Worm (Caenorhabditis elegans) whole organism, late embryonic: ENCODE data around the gene gpa-13.

ENCODE experiments used
- fkh-10 ChIP-seq: fragments of 150-350 bp; optimal IDR thresholded peaks from 2 replicates; lab custom pipeline; 2014; ENCODE audit warnings: missing biosample characterization, missing genetic modification reagents, missing genetic modification characterization
- lim-6 ChIP-seq: sonication (generic microtip); optimal IDR thresholded peaks from 2 replicates; lab custom pipeline; 2016; ENCODE audit warnings: missing genetic modification characterization, missing compliant biosample characterization
- madf-2 ChIP-seq: sonication (generic microtip); optimal IDR thresholded peaks from 2 replicates; lab custom pipeline; 2017; ENCODE audit warnings: missing genetic modification characterization, missing compliant biosample characterization
- nhr-11 ChIP-seq: fragments of 150-350 bp; optimal IDR thresholded peaks from 2 replicates; lab custom pipeline; 2014; ENCODE audit warnings: missing biosample characterization, missing genetic modification characterization
- pha-4 ChIP-seq: fragments of 150-350 bp; optimal IDR thresholded peaks from 2 replicates; lab custom pipeline; 2018; ENCODE audit warnings: missing biosample characterization, missing genetic modification reagents, missing genetic modification characterization
- unc-3 ChIP-seq, 2 experiments: fragments of 200-800 bp in 1 of 2; sonication (Bioruptor generic) in 1 of 2; sonication (generic microtip) in 1 of 2; conservative IDR thresholded peaks in 1 of 2; optimal IDR thresholded peaks in 1 of 2; 2 replicates each; pipeline versions ENCODE4 v1.3.6 to Lab custom; 2016 to 2022; ENCODE audit warnings: missing compliant biosample characterization in 2 of 2, missing genetic modification characterization in 2 of 2, missing genetic modification reagents in 1 of 2

ce11 chrV:12795196-12795595 is 40.5 kb upstream of the gpa-13 start, which contains the start of gene ugt-4:
- TF ChIP-seq nhr-11 (tag; lab: Kevin White, UChicago) (no peak), lim-6 (tag; lab: Kevin White, UChicago) (no peak), pha-4 (no peak), fkh-10 (GFP tag; lab: Kevin White, UChicago) (no peak), madf-2 (tag; lab: Kevin White, UChicago) (no peak), unc-3 (GFP tag; conservative IDR thresholded peaks at IDR 0.05; lab: Robert Waterston, UW) (no peak), unc-3 (tag; optimal IDR thresholded peaks at IDR 0.05; lab: Kevin White, UChicago) (no peak)
